Fruit fly (Drosophila melanogaster) whole organism, embryonic: Measurements from ENCODE around the gene MAGE.

Experiments used
- Blimp-1 ChIP-seq: fragments of 200-800 bp; sonication (Bioruptor generic); optimal IDR thresholded peaks from 3 replicates; lab custom pipeline; 2018; ENCODE audit warnings: missing biosample characterization, missing genetic modification characterization, mild to moderate bottlenecking, moderate library complexity, missing genetic modification reagents
- CG10431 ChIP-seq: fragments of 200-800 bp; sonication (Bioruptor generic); optimal IDR thresholded peaks from 3 replicates; lab custom pipeline; 2018; ENCODE audit warnings: missing biosample characterization, mild to moderate bottlenecking, missing genetic modification characterization
- CG11696 ChIP-seq: fragments of 200-800 bp; sonication (Bioruptor generic); IDR thresholded peaks from 2 replicates; pipeline ENCODE4 v1.3.6; 2022; ENCODE audit warnings: missing biosample characterization, missing genetic modification characterization
- CG12104 ChIP-seq: fragments of 200-800 bp; sonication (Bioruptor generic); optimal IDR thresholded peaks from 3 replicates; lab custom pipeline; 2016; ENCODE audit warnings: missing biosample characterization, missing genetic modification characterization
- CG12769 ChIP-seq: fragments of 200-800 bp; sonication (Bioruptor generic); optimal IDR thresholded peaks from 2 replicates; lab custom pipeline; 2019; ENCODE audit warnings: missing biosample characterization, mild to moderate bottlenecking, missing genetic modification characterization, moderate library complexity
- CG12942 ChIP-seq: fragments of 200-800 bp; sonication (Bioruptor generic); optimal IDR thresholded peaks from 3 replicates; lab custom pipeline; 2016; ENCODE audit warnings: missing biosample characterization, missing genetic modification characterization
- CG13296 ChIP-seq: fragments of 200-800 bp; sonication (Bioruptor generic); optimal IDR thresholded peaks from 3 replicates; lab custom pipeline; 2018; ENCODE audit warnings: missing biosample characterization, mild to moderate bottlenecking, missing genetic modification characterization
- CG13894 ChIP-seq: fragments of 200-800 bp; sonication (Bioruptor generic); optimal IDR thresholded peaks from 3 replicates; lab custom pipeline; 2018; ENCODE audit warnings: missing biosample characterization, mild to moderate bottlenecking, missing genetic modification characterization, moderate library complexity
- CG14441 ChIP-seq: fragments of 200-800 bp; sonication (Bioruptor generic); IDR thresholded peaks from 2 replicates; pipeline ENCODE4 v1.3.6; 2022; ENCODE audit warnings: missing biosample characterization, missing genetic modification characterization
- CG15269 ChIP-seq: fragments of 200-800 bp; sonication (Bioruptor generic); optimal IDR thresholded peaks from 2 replicates; lab custom pipeline; 2018; ENCODE audit warnings: missing biosample characterization, mild to moderate bottlenecking, missing genetic modification characterization, moderate library complexity
- CG16863 ChIP-seq: fragments of 200-800 bp; sonication (Bioruptor generic); optimal IDR thresholded peaks from 3 replicates; lab custom pipeline; 2016; ENCODE audit warnings: missing biosample characterization, missing genetic modification characterization
- CG17359 ChIP-seq: fragments of 200-800 bp; sonication (Bioruptor generic); optimal IDR thresholded peaks from 3 replicates; lab custom pipeline; 2018; ENCODE audit warnings: missing biosample characterization, mild to moderate bottlenecking, missing genetic modification characterization, moderate library complexity
- CG18619 ChIP-seq: fragments of 200-800 bp; sonication (Bioruptor generic); optimal IDR thresholded peaks from 3 replicates; lab custom pipeline; 2017; ENCODE audit warnings: missing biosample characterization, mild to moderate bottlenecking, missing genetic modification characterization
- CG2889 ChIP-seq: fragments of 200-800 bp; sonication (Bioruptor generic); IDR thresholded peaks from 3 replicates; pipeline ENCODE4 v1.3.6; 2022; ENCODE audit warnings: missing biosample characterization, missing genetic modification characterization
- CG30020 ChIP-seq: fragments of 200-800 bp; optimal IDR thresholded peaks from 2 replicates; lab custom pipeline; 2019; ENCODE audit warnings: missing biosample characterization, mild to moderate bottlenecking, missing genetic modification characterization, moderate library complexity
- CG34422 ChIP-seq: fragments of 200-800 bp; sonication (Bioruptor generic); IDR thresholded peaks from 3 replicates; pipeline ENCODE4 v1.3.6; 2022; ENCODE audit warnings: missing biosample characterization, missing genetic modification characterization
- CG3847 ChIP-seq: fragments of 200-800 bp; sonication (Bioruptor generic); IDR thresholded peaks from 2 replicates; pipeline ENCODE4 v1.3.6; 2022; ENCODE audit warnings: missing biosample characterization, missing genetic modification characterization
- CG4617 ChIP-seq: fragments of 200-800 bp; sonication (Bioruptor generic); optimal IDR thresholded peaks from 3 replicates; lab custom pipeline; 2016; ENCODE audit warnings: missing biosample characterization, missing genetic modification characterization, borderline replicate concordance
- CG4707 ChIP-seq: fragments of 200-800 bp; sonication (Bioruptor generic); optimal IDR thresholded peaks from 2 replicates; lab custom pipeline; 2018; ENCODE audit warnings: missing biosample characterization, mild to moderate bottlenecking, missing genetic modification characterization, moderate library complexity
- CG7372 ChIP-seq: fragments of 200-800 bp; sonication (Bioruptor generic); IDR thresholded peaks from 2 replicates; pipeline ENCODE4 v1.3.6; 2022; ENCODE audit warnings: missing biosample characterization, missing genetic modification characterization
- CG9727 ChIP-seq: fragments of 200-800 bp; sonication (Bioruptor generic); optimal IDR thresholded peaks from 3 replicates; lab custom pipeline; 2017; ENCODE audit warnings: missing biosample characterization, mild to moderate bottlenecking, missing genetic modification characterization
- CG9932 ChIP-seq: fragments of 200-800 bp; sonication (Bioruptor generic); IDR thresholded peaks from 2 replicates; pipeline ENCODE4 v1.3.6; 2022; ENCODE audit warnings: missing biosample characterization, missing genetic modification characterization
- Deaf1 ChIP-seq: fragments of 200-800 bp; optimal IDR thresholded peaks from 3 replicates; lab custom pipeline; 2019; ENCODE audit warnings: missing biosample characterization, mild to moderate bottlenecking, missing genetic modification characterization, moderate library complexity
- Elba2 ChIP-seq: fragments of 200-800 bp; sonication (Bioruptor generic); optimal IDR thresholded peaks from 3 replicates; lab custom pipeline; 2016; ENCODE audit warnings: missing biosample characterization, missing genetic modification characterization
- Ets65A ChIP-seq: fragments of 200-800 bp; sonication (Bioruptor generic); peaks from one replicate; lab custom pipeline; 2016; ENCODE audit warnings: missing biosample characterization, missing genetic modification characterization
- H15 ChIP-seq: fragments of 200-800 bp; sonication (Bioruptor generic); IDR thresholded peaks from 3 replicates; pipeline ENCODE4 v1.3.6; 2022; ENCODE audit warnings: missing biosample characterization, missing genetic modification characterization
- Hsf ChIP-seq: fragments of 200-800 bp; sonication (Bioruptor generic); optimal IDR thresholded peaks from 3 replicates; lab custom pipeline; 2016; ENCODE audit warnings: missing biosample characterization, missing genetic modification characterization
- Med ChIP-seq: fragments of 200-800 bp; sonication (Bioruptor generic); peaks from one replicate; lab custom pipeline; 2016; ENCODE audit warnings: missing biosample characterization, missing genetic modification characterization, mild to moderate bottlenecking, inconsistent platforms, moderate library complexity
- Usf ChIP-seq: fragments of 200-800 bp; sonication (Bioruptor generic); optimal IDR thresholded peaks from 2 replicates; lab custom pipeline; 2017; ENCODE audit warnings: missing genotype, missing biosample characterization, missing genetic modification characterization
- al ChIP-seq: fragments of 200-800 bp; sonication (Bioruptor generic); IDR thresholded peaks from 2 replicates; pipeline ENCODE4 v1.3.6; 2022; ENCODE audit warnings: missing biosample characterization, missing genetic modification characterization
- az2 ChIP-seq: fragments of 200-800 bp; sonication (Bioruptor generic); optimal IDR thresholded peaks from 3 replicates; lab custom pipeline; 2016; ENCODE audit warnings: missing biosample characterization, missing genetic modification characterization
- chinmo ChIP-seq: fragments of 200-800 bp; sonication (Bioruptor generic); IDR thresholded peaks from 4 replicates; pipeline ENCODE4 v1.3.6; 2022; ENCODE audit warnings: missing biosample characterization, missing genetic modification characterization; ENCODE audit not compliant: partially characterized antibody
- gce ChIP-seq: fragments of 200-800 bp; sonication (Bioruptor generic); IDR thresholded peaks from 3 replicates; pipeline ENCODE4 v1.3.6; 2022; ENCODE audit warnings: missing biosample characterization, missing genetic modification characterization
- kni ChIP-seq: fragments of 200-800 bp; sonication (Bioruptor generic); optimal IDR thresholded peaks from 3 replicates; lab custom pipeline; 2017; ENCODE audit warnings: mild to moderate bottlenecking, missing biosample characterization, missing genetic modification reagents, missing genetic modification characterization
- oc ChIP-seq: fragments of 200-800 bp; sonication (Bioruptor generic); optimal IDR thresholded peaks from 2 replicates; lab custom pipeline; 2018; ENCODE audit warnings: missing biosample characterization, mild to moderate bottlenecking, missing genetic modification characterization, moderate library complexity
- pan ChIP-seq, 4 experiments: fragments of >200 bp in 3 of 4; fragments of 200-800 bp in 1 of 4; sonication (Bioruptor generic) in 1 of 4; optimal IDR thresholded peaks in 3 of 4; IDR thresholded peaks in 1 of 4; 2 replicates each; pipeline versions ENCODE4 v1.3.6 to Lab custom; 2017 to 2022; ENCODE audit warnings: missing biosample characterization in 2 of 4, missing genetic modification characterization in 2 of 4, mixed read lengths in 1 of 4
- sd ChIP-seq: fragments of 200-800 bp; sonication (Bioruptor generic); optimal IDR thresholded peaks from 3 replicates; lab custom pipeline; 2018; ENCODE audit warnings: missing biosample characterization, mild to moderate bottlenecking, missing genetic modification characterization, moderate library complexity
- tgo ChIP-seq: fragments of 200-800 bp; sonication (Bioruptor generic); IDR thresholded peaks from 3 replicates; pipeline ENCODE4 v1.3.6; 2022; ENCODE audit warnings: missing biosample characterization, missing genetic modification characterization
- vvl ChIP-seq: fragments of 200-800 bp; sonication (Bioruptor generic); IDR thresholded peaks from 2 replicates; pipeline ENCODE4 v1.3.6; 2022; ENCODE audit warnings: missing biosample characterization, missing genetic modification characterization
- wdn ChIP-seq: fragments of 200-800 bp; sonication (Bioruptor generic); IDR thresholded peaks from 2 replicates; pipeline ENCODE4 v1.3.6; 2022; ENCODE audit warnings: missing biosample characterization, missing genetic modification characterization
- yki ChIP-seq: fragments of >200 bp; optimal IDR thresholded peaks from 3 replicates; lab custom pipeline; 2018
- zf30C ChIP-seq: fragments of 200-800 bp; sonication (Bioruptor generic); optimal IDR thresholded peaks from 3 replicates; lab custom pipeline; 2018; ENCODE audit warnings: missing biosample characterization, mild to moderate bottlenecking, missing genetic modification characterization

Gene MAGE

dm6 chr3R:7162356-7163289 lies 7.6 kb upstream of the MAGE start, which contains the start of gene sas (continued):
- no peak for TF ChIP-seq CG11696 (GFP tag; lab: Robert Waterston, UW)
- peak; percentile 14 for TF ChIP-seq yki
- no peak for TF ChIP-seq CG17359 (tag; lab: Kevin White, UChicago)
- TF ChIP-seq pan (optimal IDR thresholded peaks at IDR 0.05; lab: Kevin White, UChicago) = no peak
- peak in 1 of 2 experiments; percentile 32 for TF ChIP-seq pan (GFP tag; optimal IDR thresholded peaks at IDR 0.05 in 1 of 2, IDR thresholded peaks at IDR 0.05 in 1 of 2)
- no peak for TF ChIP-seq gce (GFP tag; lab: Robert Waterston, UW)
- peak; percentile 55 for TF ChIP-seq oc (tag; lab: Kevin White, UChicago)
- TF ChIP-seq CG13296 (GFP tag; lab: Kevin White, UChicago) = peak; percentile 10
- TF ChIP-seq CG34422 = peak; percentile 38; the same call in 1 of the 3 replicates
- TF ChIP-seq vvl = peak; percentile 80
- TF ChIP-seq Elba2 (GFP tag; lab: Kevin White, UChicago) = peak; percentile 76

DNA sequence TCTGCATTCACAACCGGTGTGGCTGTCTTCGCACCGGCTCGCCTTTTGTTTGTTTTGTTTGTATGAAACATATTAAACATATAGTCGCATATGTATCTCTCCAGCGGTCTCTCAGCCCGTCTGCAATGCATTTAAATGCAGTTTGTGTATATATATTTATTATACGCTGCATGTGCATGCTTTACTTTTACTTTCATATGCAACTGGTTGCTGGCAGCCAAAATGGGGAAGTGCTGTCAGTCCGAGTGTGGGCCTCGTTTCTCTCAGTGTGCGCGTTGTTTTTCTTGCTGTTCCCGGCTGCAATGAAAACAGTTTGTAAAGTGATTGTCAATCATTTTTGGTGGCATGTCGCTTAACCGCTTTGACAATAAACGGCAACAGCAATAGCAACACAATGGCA lies 4.6 kb upstream of the MAGE start:
- TF ChIP-seq Deaf1 (no peak), Ets65A (GFP tag; lab: Kevin White, UChicago) (peak; percentile 32), Blimp-1 (GFP tag; lab: Kevin White, UChicago) (peak; percentile 96), Med (GFP tag; lab: Kevin White, UChicago) (peak; percentile 44), CG16863 (no peak), zf30C (GFP tag; lab: Kevin White, UChicago) (peak; percentile 13), kni (GFP tag; lab: Kevin White, UChicago) (peak; percentile 19)

- TF ChIP-seq Med (GFP tag; lab: Kevin White, UChicago) = peak; percentile 30
- TF ChIP-seq chinmo (GFP tag; lab: Robert Waterston, UW) = peak; percentile 69; the same call in 2 of the 4 replicates
- peak; percentile 43 for TF ChIP-seq CG12769
- TF ChIP-seq CG9932 (GFP tag; lab: Robert Waterston, UW) = peak; percentile 32
- no peak for TF ChIP-seq wdn (GFP tag; lab: Robert Waterston, UW)
- peak; percentile 67 for TF ChIP-seq sd (tag; lab: Kevin White, UChicago)
- no peak for TF ChIP-seq CG10431 (GFP tag; lab: Kevin White, UChicago)
- peak; percentile 33 for TF ChIP-seq CG13894 (tag; lab: Kevin White, UChicago)
- TF ChIP-seq CG15269 (tag; lab: Kevin White, UChicago) = no peak
Observed at dm6 chr3R:7157102-7157501, 2.1 kb upstream of the MAGE start.

- TF ChIP-seq tgo (peak; percentile 61), H15 (peak; percentile 46; the same call in 2 of the 3 replicates), CG30020 (tag; lab: Kevin White, UChicago) (peak; percentile 34), CG13296 (GFP tag; lab: Kevin White, UChicago) (peak; percentile 4), al (peak; percentile 52; the same call in 1 of the 2 replicates), az2 (peak; percentile 58), CG9727 (GFP tag; lab: Kevin White, UChicago) (peak; percentile 68), CG3847 (peak; percentile 80), CG4707 (GFP tag; lab: Kevin White, UChicago) (no peak), CG7372 (GFP tag; lab: Robert Waterston, UW) (peak; percentile 20), Usf (peak; percentile 64), CG4617 (GFP tag; lab: Kevin White, UChicago) (peak; percentile 81), CG2889 (peak; percentile 68), CG18619 (GFP tag; lab: Kevin White, UChicago) (peak; percentile 56), Hsf (peak; percentile 50), CG12104 (GFP tag; lab: Kevin White, UChicago) (peak; percentile 12), CG12942 (GFP tag; lab: Kevin White, UChicago) (peak; percentile 63), CG14441 (GFP tag; lab: Robert Waterston, UW) (peak; percentile 57)
Observed at dm6 chr3R:7150544-7151406, 4.2 kb downstream of the MAGE start, which contains the start of the genes gfzf and Sas-4. gfzf (minus strand) TSS chr3R:7150968. Sas-4 (plus strand) TSS chr3R:7151367.
